Fruit fly (Drosophila melanogaster) whole organism, embryonic: ENCODE data around the gene CG2712.

Experiments used
- Adf1 ChIP-seq: fragments of 200-800 bp; sonication (Bioruptor generic); IDR thresholded peaks from 2 replicates; pipeline ENCODE4 v1.3.6; 2022; ENCODE audit warnings: missing biosample characterization, missing genetic modification characterization
- Asciz ChIP-seq: fragments of 200-800 bp; sonication (Bioruptor generic); optimal IDR thresholded peaks from 2 replicates; lab custom pipeline; 2017; ENCODE audit warnings: missing biosample characterization, mild to moderate bottlenecking, missing genetic modification characterization, missing genetic modification reagents
- Awh ChIP-seq: fragments of 200-800 bp; sonication (Bioruptor generic); IDR thresholded peaks from 2 replicates; pipeline ENCODE4, ENCODE4 v1.3.6; 2022; ENCODE audit warnings: missing biosample characterization, missing genetic modification characterization
- BtbVII ChIP-seq: fragments of 200-800 bp; sonication (Bioruptor generic); optimal IDR thresholded peaks from 3 replicates; lab custom pipeline; 2017; ENCODE audit warnings: missing biosample characterization, mild to moderate bottlenecking, missing genetic modification characterization
- CG10274 ChIP-seq: fragments of 200-800 bp; sonication (Bioruptor generic); optimal IDR thresholded peaks from 3 replicates; lab custom pipeline; 2017; ENCODE audit warnings: missing biosample characterization, mild to moderate bottlenecking, missing genetic modification characterization
- CG11696 ChIP-seq: fragments of 200-800 bp; sonication (Bioruptor generic); IDR thresholded peaks from 2 replicates; pipeline ENCODE4 v1.3.6; 2022; ENCODE audit warnings: missing biosample characterization, missing genetic modification characterization
- CG12104 ChIP-seq: fragments of 200-800 bp; sonication (Bioruptor generic); optimal IDR thresholded peaks from 3 replicates; lab custom pipeline; 2016; ENCODE audit warnings: missing biosample characterization, missing genetic modification characterization
- CG12659 ChIP-seq: fragments of 200-800 bp; sonication (Bioruptor generic); optimal IDR thresholded peaks from 3 replicates; lab custom pipeline; 2017; ENCODE audit warnings: mild to moderate bottlenecking, missing biosample characterization, missing genetic modification reagents, missing genetic modification characterization
- CG13775 ChIP-seq: fragments of 200-800 bp; sonication (Bioruptor generic); optimal IDR thresholded peaks from 3 replicates; lab custom pipeline; 2017; ENCODE audit warnings: missing biosample characterization, mild to moderate bottlenecking, missing genetic modification characterization
- CG14050 ChIP-seq: fragments of 200-800 bp; sonication (Bioruptor generic); IDR thresholded peaks from 3 replicates; pipeline ENCODE4 v1.3.6; 2022; ENCODE audit warnings: missing biosample characterization, missing genetic modification characterization
- CG14441 ChIP-seq: fragments of 200-800 bp; sonication (Bioruptor generic); IDR thresholded peaks from 2 replicates; pipeline ENCODE4 v1.3.6; 2022; ENCODE audit warnings: missing biosample characterization, missing genetic modification characterization
- CG14710 ChIP-seq: fragments of 200-800 bp; sonication (Bioruptor generic); optimal IDR thresholded peaks from 3 replicates; lab custom pipeline; 2019; ENCODE audit warnings: missing biosample characterization, mild to moderate bottlenecking, missing genetic modification characterization, moderate library complexity
- CG1529 ChIP-seq: fragments of 200-800 bp; sonication (Bioruptor generic); optimal IDR thresholded peaks from 3 replicates; lab custom pipeline; 2018; ENCODE audit warnings: missing biosample characterization, missing genetic modification characterization
- CG15696 ChIP-seq: fragments of 200-800 bp; sonication (Bioruptor generic); optimal IDR thresholded peaks from 2 replicates; lab custom pipeline; 2019; ENCODE audit warnings: missing biosample characterization, mild to moderate bottlenecking, missing genetic modification characterization, moderate library complexity
- CG1647 ChIP-seq: fragments of 200-800 bp; sonication (Bioruptor generic); optimal IDR thresholded peaks from 3 replicates; lab custom pipeline; 2016; ENCODE audit warnings: missing biosample characterization, missing genetic modification characterization
- CG17328 ChIP-seq: fragments of 200-800 bp; sonication (Bioruptor generic); IDR thresholded peaks from 2 replicates; pipeline ENCODE4 v1.3.6; 2022; ENCODE audit warnings: missing biosample characterization, missing genetic modification characterization
- CG2712 ChIP-seq: fragments of 200-800 bp; optimal IDR thresholded peaks from 3 replicates; lab custom pipeline; 2019; ENCODE audit warnings: missing biosample characterization, mild to moderate bottlenecking, missing genetic modification characterization, moderate library complexity
- CG31224 ChIP-seq: fragments of 200-800 bp; sonication (Bioruptor generic); IDR thresholded peaks from 2 replicates; pipeline ENCODE4 v1.3.6; 2022; ENCODE audit warnings: missing biosample characterization, missing genetic modification characterization
- CG34224 ChIP-seq: fragments of 200-800 bp; sonication (Bioruptor generic); IDR thresholded peaks from 3 replicates; pipeline ENCODE4 v1.3.6; 2022; ENCODE audit warnings: missing biosample characterization, missing genetic modification characterization; ENCODE audit not compliant: partially characterized antibody
- CG6272 ChIP-seq: fragments of 200-800 bp; sonication (Bioruptor generic); IDR thresholded peaks from 2 replicates; pipeline ENCODE4 v1.3.6; 2022; ENCODE audit warnings: missing biosample characterization, missing genetic modification characterization
- CG6689 ChIP-seq: fragments of 200-800 bp; sonication (Bioruptor generic); IDR thresholded peaks from 2 replicates; pipeline ENCODE4 v1.3.6; 2022; ENCODE audit warnings: missing biosample characterization, missing genetic modification characterization
- CG6791 ChIP-seq: fragments of 200-800 bp; sonication (Bioruptor generic); IDR thresholded peaks from 3 replicates; pipeline ENCODE4 v1.3.6; 2022; ENCODE audit warnings: missing biosample characterization, missing genetic modification characterization; ENCODE audit not compliant: partially characterized antibody
- CG7372 ChIP-seq: fragments of 200-800 bp; sonication (Bioruptor generic); IDR thresholded peaks from 2 replicates; pipeline ENCODE4 v1.3.6; 2022; ENCODE audit warnings: missing biosample characterization, missing genetic modification characterization
- CG7556 ChIP-seq: fragments of 200-800 bp; sonication (Bioruptor generic); optimal IDR thresholded peaks from 2 replicates; lab custom pipeline; 2017; ENCODE audit warnings: missing biosample characterization, mild to moderate bottlenecking, missing genetic modification characterization
- CG8388 ChIP-seq: fragments of 200-800 bp; sonication (Bioruptor generic); optimal IDR thresholded peaks from 2 replicates; lab custom pipeline; 2019; ENCODE audit warnings: missing biosample characterization, mild to moderate bottlenecking, missing genetic modification characterization, moderate library complexity
- CG9727 ChIP-seq: fragments of 200-800 bp; sonication (Bioruptor generic); optimal IDR thresholded peaks from 3 replicates; lab custom pipeline; 2017; ENCODE audit warnings: missing biosample characterization, mild to moderate bottlenecking, missing genetic modification characterization
- Dp ChIP-seq: fragments of 200-800 bp; sonication (Bioruptor generic); optimal IDR thresholded peaks from 2 replicates; lab custom pipeline; 2018; ENCODE audit warnings: missing biosample characterization, mild to moderate bottlenecking, missing genetic modification characterization, moderate library complexity
- GATAe ChIP-seq: fragments of 200-800 bp; sonication (Bioruptor generic); conservative IDR thresholded peaks from 2 replicates; pipeline ENCODE4 v1.3.6; 2022; ENCODE audit warnings: missing biosample characterization, missing genetic modification characterization
- HLH4C ChIP-seq: fragments of 200-800 bp; sonication (Bioruptor generic); IDR thresholded peaks from 3 replicates; pipeline ENCODE4 v1.3.6; 2022; ENCODE audit warnings: missing biosample characterization, missing genetic modification characterization; ENCODE audit not compliant: partially characterized antibody
- Hey ChIP-seq: fragments of 200-800 bp; sonication (Bioruptor generic); optimal IDR thresholded peaks from 3 replicates; lab custom pipeline; 2018; ENCODE audit warnings: missing biosample characterization, mild to moderate bottlenecking, missing genetic modification characterization
- Lim3 ChIP-seq: fragments of 200-800 bp; sonication (Bioruptor generic); IDR thresholded peaks from 2 replicates; pipeline ENCODE4 v1.3.6; 2022; ENCODE audit warnings: missing biosample characterization, missing genetic modification characterization
- Med ChIP-seq: fragments of 200-800 bp; sonication (Bioruptor generic); peaks from one replicate; lab custom pipeline; 2016; ENCODE audit warnings: missing biosample characterization, missing genetic modification characterization, mild to moderate bottlenecking, inconsistent platforms, moderate library complexity
- NC2α ChIP-seq: fragments of 200-800 bp; sonication (Bioruptor generic); optimal IDR thresholded peaks from 2 replicates; lab custom pipeline; 2016; ENCODE audit warnings: missing biosample characterization, missing genetic modification characterization
- Oli ChIP-seq: fragments of 200-800 bp; sonication (Bioruptor generic); optimal IDR thresholded peaks from 2 replicates; lab custom pipeline; 2018; ENCODE audit warnings: missing biosample characterization, mild to moderate bottlenecking, missing genetic modification characterization, moderate library complexity
- Scr ChIP-seq: fragments of 200-800 bp; sonication (Bioruptor generic); IDR thresholded peaks from 2 replicates; pipeline ENCODE4 v1.3.6; 2022; ENCODE audit warnings: missing biosample characterization, missing genetic modification characterization; ENCODE audit not compliant: partially characterized antibody
- Sin3A ChIP-seq: fragments of >200 bp; optimal IDR thresholded peaks from 2 replicates; lab custom pipeline; 2018
- Tbp ChIP-seq: fragments of >200 bp; optimal IDR thresholded peaks from 2 replicates; lab custom pipeline; 2018; ENCODE audit warnings: missing biosample characterization, missing genetic modification characterization
- croc ChIP-seq: fragments of 200-800 bp; sonication (Bioruptor generic); conservative IDR thresholded peaks from 3 replicates; pipeline ENCODE4 v1.3.6; 2022; ENCODE audit warnings: missing biosample characterization, missing genetic modification characterization
- dan ChIP-seq: fragments of 200-800 bp; sonication (Bioruptor generic); IDR thresholded peaks from 2 replicates; pipeline ENCODE4 v1.3.6; 2022; ENCODE audit warnings: missing biosample characterization, missing genetic modification characterization
- dati ChIP-seq: fragments of 200-800 bp; sonication (Bioruptor generic); IDR thresholded peaks from 2 replicates; pipeline ENCODE4 v1.3.6; 2022; ENCODE audit warnings: missing biosample characterization, missing genetic modification characterization
- dmrt11E ChIP-seq: fragments of 200-800 bp; sonication (Bioruptor generic); optimal IDR thresholded peaks from 3 replicates; lab custom pipeline; 2018; ENCODE audit warnings: missing biosample characterization, mild to moderate bottlenecking, missing genetic modification characterization, moderate library complexity
- ems ChIP-seq: fragments of 200-800 bp; sonication (Bioruptor generic); optimal IDR thresholded peaks from 3 replicates; lab custom pipeline; 2016; ENCODE audit warnings: missing biosample characterization, missing genetic modification characterization
- fru ChIP-seq: fragments of >200 bp; optimal IDR thresholded peaks from 2 replicates; lab custom pipeline; 2017
- fu2 ChIP-seq: fragments of 200-800 bp; sonication (Bioruptor generic); optimal IDR thresholded peaks from 2 replicates; lab custom pipeline; 2016; ENCODE audit warnings: missing biosample characterization, missing genetic modification characterization
- grn ChIP-seq: fragments of 200-800 bp; sonication (Bioruptor generic); optimal IDR thresholded peaks from 3 replicates; lab custom pipeline; 2017; ENCODE audit warnings: missing biosample characterization, missing genetic modification characterization
- hbn ChIP-seq: fragments of 200-800 bp; sonication (Bioruptor generic); IDR thresholded peaks from 2 replicates; pipeline ENCODE4 v1.3.6; 2022; ENCODE audit warnings: missing biosample characterization, missing genetic modification characterization; ENCODE audit not compliant: partially characterized antibody
- lmd ChIP-seq: fragments of 200-800 bp; sonication (Bioruptor generic); IDR thresholded peaks from 2 replicates; pipeline ENCODE4 v1.3.6; 2022; ENCODE audit warnings: missing biosample characterization, missing genetic modification characterization
- lola ChIP-seq, 3 experiments: fragments of >200 bp in 2 of 3; fragments of 200-800 bp in 1 of 3; sonication (Bioruptor generic) in 1 of 3; optimal IDR thresholded peaks; 2 replicates each; lab custom pipeline; 2017 to 2019; ENCODE audit warnings: missing biosample characterization in 3 of 3, missing genetic modification characterization in 3 of 3, mild to moderate bottlenecking in 1 of 3, moderate library complexity in 1 of 3
- mirr ChIP-seq: fragments of 200-800 bp; sonication (Bioruptor generic); optimal IDR thresholded peaks from 3 replicates; lab custom pipeline; 2018; ENCODE audit warnings: missing biosample characterization, mild to moderate bottlenecking, missing genetic modification characterization
- nerfin-2 ChIP-seq: fragments of 200-800 bp; sonication (Bioruptor generic); IDR thresholded peaks from 2 replicates; pipeline ENCODE4 v1.3.6; 2022; ENCODE audit warnings: missing biosample characterization, missing genetic modification characterization; ENCODE audit not compliant: partially characterized antibody
- pb ChIP-seq: fragments of 200-800 bp; sonication (Bioruptor generic); optimal IDR thresholded peaks from 3 replicates; lab custom pipeline; 2016; ENCODE audit warnings: missing biosample characterization, missing genetic modification characterization
- ranshi ChIP-seq: fragments of 200-800 bp; sonication (Bioruptor generic); IDR thresholded peaks from 2 replicates; pipeline ENCODE4 v1.3.6; 2022; ENCODE audit warnings: missing biosample characterization, missing genetic modification characterization
- sisA ChIP-seq: fragments of 200-800 bp; sonication (Bioruptor generic); IDR thresholded peaks from 2 replicates; pipeline ENCODE4 v1.3.6; 2022; ENCODE audit warnings: missing biosample characterization, missing genetic modification characterization

The CG2712 gene

dm6 chrX:2720122-2720521 lies 12.1 kb upstream of the CG2712 start, which contains the start of gene CG2701 (continued):
- TF ChIP-seq CG14441 (GFP tag; lab: Robert Waterston, UW) (no peak), pb (GFP tag; lab: Kevin White, UChicago) (no peak), dmrt11E (tag; lab: Kevin White, UChicago) (no peak), CG8388 (no peak), CG31224 (GFP tag; lab: Robert Waterston, UW) (no peak), fu2 (GFP tag; lab: Kevin White, UChicago) (peak; percentile 26), CG6689 (GFP tag; lab: Robert Waterston, UW) (peak; percentile 99), HLH4C (GFP tag; lab: Robert Waterston, UW) (peak; percentile 72), ranshi (GFP tag; lab: Robert Waterston, UW) (no peak), Awh (GFP tag; lab: Robert Waterston, UW) (no peak), lola (GFP tag; optimal IDR thresholded peaks at IDR 0.05; lab: Kevin White, UChicago) (no peak), CG12104 (GFP tag; lab: Kevin White, UChicago) (no peak), hbn (GFP tag; lab: Robert Waterston, UW) (peak; percentile 56; the same call in 1 of the 2 replicates), Oli (tag; lab: Kevin White, UChicago) (no peak), CG13775 (no peak), CG11696 (GFP tag; lab: Robert Waterston, UW) (no peak), Med (GFP tag; lab: Kevin White, UChicago) (peak; percentile 88), CG9727 (GFP tag; lab: Kevin White, UChicago) (no peak), Adf1 (GFP tag; lab: Robert Waterston, UW) (no peak), CG14710 (tag; lab: Kevin White, UChicago) (peak; percentile 32), CG1529 (GFP tag; lab: Kevin White, UChicago) (no peak), ems (no peak), CG2712 (tag; lab: Kevin White, UChicago) (no peak), grn (GFP tag; lab: Kevin White, UChicago) (no peak), croc (GFP tag; lab: Robert Waterston, UW) (no peak), Tbp (GFP tag; lab: Kevin White, UChicago) (no peak), nerfin-2 (GFP tag; lab: Robert Waterston, UW) (peak; percentile 60), lmd (no peak), CG34224 (GFP tag; lab: Robert Waterston, UW) (peak; percentile 75), BtbVII (GFP tag; lab: Kevin White, UChicago) (no peak), CG15696 (tag; lab: Kevin White, UChicago) (no peak), CG12659 (GFP tag; lab: Kevin White, UChicago) (peak; percentile 32), dan (no peak), CG6791 (GFP tag; lab: Robert Waterston, UW) (peak; percentile 81), dati (GFP tag; lab: Robert Waterston, UW) (no peak), Sin3A (peak; percentile 30), CG6272 (GFP tag; lab: Robert Waterston, UW) (no peak), sisA (GFP tag; lab: Robert Waterston, UW) (no peak), CG7556 (GFP tag; lab: Kevin White, UChicago) (no peak), Asciz (GFP tag; lab: Kevin White, UChicago) (no peak), mirr (GFP tag; lab: Kevin White, UChicago) (peak; percentile 24), CG14050 (GFP tag; lab: Robert Waterston, UW) (no peak), GATAe (GFP tag; lab: Robert Waterston, UW) (no peak), fru (no peak), Dp (GFP tag; lab: Kevin White, UChicago) (peak; percentile 69), Scr (GFP tag; lab: Robert Waterston, UW) (peak; percentile 63), CG17328 (GFP tag; lab: Robert Waterston, UW) (no peak), NC2α (no peak), Hey (tag; lab: Kevin White, UChicago) (no peak), CG1647 (GFP tag; lab: Kevin White, UChicago) (no peak), Lim3 (GFP tag; lab: Robert Waterston, UW) (no peak), CG10274 (GFP tag; lab: Kevin White, UChicago) (no peak), CG7372 (GFP tag; lab: Robert Waterston, UW) (no peak)
